Worm (Caenorhabditis elegans) whole organism, young adult: ENCODE results near the gene R13A5.15.

Source experiments
- F49E8.2 ChIP-seq: sonication (generic microtip); optimal IDR thresholded peaks from 3 replicates; lab custom pipeline; 2017; ENCODE audit warnings: missing genetic modification characterization, mild to moderate bottlenecking, missing compliant biosample characterization, antibody characterized with exemption, moderate library complexity; ENCODE audit not compliant: insufficient read depth
- ama-1 ChIP-seq, 3 experiments: fragments of 150-350 bp in 1 of 3; sonication (generic microtip) in 2 of 3; optimal IDR thresholded peaks; 2 replicates each; lab custom pipeline; 2014 to 2018; ENCODE audit warnings: missing biosample characterization in 2 of 3, missing genetic modification characterization in 2 of 3, missing genetic modification reagents in 2 of 3
- aptf-2 ChIP-seq: fragments of 200-800 bp; sonication (Bioruptor generic); conservative IDR thresholded peaks from 2 replicates; pipeline ENCODE4 v1.3.6; 2022; ENCODE audit warnings: missing genetic modification reagents, missing genetic modification characterization, missing compliant biosample characterization
- ceh-27 ChIP-seq: fragments of 200-800 bp; sonication (Bioruptor generic); optimal IDR thresholded peaks from 2 replicates; lab custom pipeline; 2018; ENCODE audit warnings: mild to moderate bottlenecking, missing genetic modification characterization, moderate library complexity, missing compliant biosample characterization
- chd-7 ChIP-seq: sonication (generic microtip); optimal IDR thresholded peaks from 2 replicates; lab custom pipeline; 2016; ENCODE audit warnings: mild to moderate bottlenecking, missing genetic modification characterization, moderate library complexity, missing compliant biosample characterization
- dpff-1 ChIP-seq: sonication (generic microtip); optimal IDR thresholded peaks from 2 replicates; lab custom pipeline; 2017; ENCODE audit warnings: mild to moderate bottlenecking, missing genetic modification characterization, missing compliant biosample characterization
- efl-1 ChIP-seq: fragments of 150-350 bp; optimal IDR thresholded peaks from 2 replicates; lab custom pipeline; 2014; ENCODE audit warnings: missing biosample characterization, missing genetic modification reagents, missing genetic modification characterization
- him-1 ChIP-seq: sonication (generic microtip); optimal IDR thresholded peaks from 2 replicates; lab custom pipeline; 2016; ENCODE audit warnings: missing genotype, missing genetic modification reagents, missing genetic modification characterization, missing compliant biosample characterization
- hrde-1 ChIP-seq: sonication (generic microtip); optimal IDR thresholded peaks from 2 replicates; lab custom pipeline; 2016; ENCODE audit warnings: missing genetic modification characterization, mild to moderate bottlenecking, missing compliant biosample characterization, moderate library complexity, missing genotype, missing genetic modification reagents, borderline replicate concordance
- lsy-27 ChIP-seq: sonication (generic microtip); optimal IDR thresholded peaks from 2 replicates; lab custom pipeline; 2017; ENCODE audit warnings: missing genetic modification characterization, mild to moderate bottlenecking, missing compliant biosample characterization, antibody characterized with exemption, missing genotype, borderline replicate concordance; ENCODE audit not compliant: insufficient read depth
- snpc-1.1 ChIP-seq: sonication (generic microtip); optimal IDR thresholded peaks from 2 replicates; lab custom pipeline; 2017; ENCODE audit warnings: missing genetic modification characterization, mild to moderate bottlenecking, missing compliant biosample characterization, antibody characterized with exemption, moderate library complexity, missing genotype, missing genetic modification reagents; ENCODE audit not compliant: insufficient read depth
- snpc-3.4 ChIP-seq: sonication (generic microtip); optimal IDR thresholded peaks from 2 replicates; lab custom pipeline; 2017; ENCODE audit warnings: missing genetic modification characterization, mild to moderate bottlenecking, missing compliant biosample characterization, antibody characterized with exemption, moderate library complexity, missing genotype, missing genetic modification reagents
- snpc-4 ChIP-seq, 5 experiments: fragments of 150-350 bp in 1 of 5; sonication (generic microtip) in 4 of 5; optimal IDR thresholded peaks; 2 replicates each; lab custom pipeline; 2014 to 2018; ENCODE audit warnings: missing genetic modification characterization in 5 of 5, missing biosample characterization in 3 of 5, antibody characterized with exemption in 2 of 5, mild to moderate bottlenecking in 2 of 5, missing compliant biosample characterization in 2 of 5, missing genotype in 2 of 5, moderate library complexity in 2 of 5, missing genetic modification reagents in 1 of 5

- TF ChIP-seq ama-1 (optimal IDR thresholded peaks at IDR 0.05; lab: Kevin White, UChicago) (no peak), ama-1 (GFP tag; optimal IDR thresholded peaks at IDR 0.05; lab: Kevin White, UChicago) (no peak), snpc-3.4 (no peak), snpc-1.1 (no peak), chd-7 (no peak), efl-1 (GFP tag; lab: Kevin White, UChicago) (no peak), lsy-27 (tag; lab: Kevin White, UChicago) (no peak), ceh-27 (GFP tag; lab: Kevin White, UChicago) (no peak), F49E8.2 (tag; lab: Kevin White, UChicago) (no peak), hrde-1 (no peak), him-1 (no peak), dpff-1 (tag; lab: Kevin White, UChicago) (no peak), snpc-4 (GFP tag; optimal IDR thresholded peaks at IDR 0.05; lab: Kevin White, UChicago) (no peak), snpc-4 (tag; optimal IDR thresholded peaks at IDR 0.05; lab: Kevin White, UChicago) (no peak), aptf-2 (no peak)
Observed at ce11 chrIII:7558658-7559057, 29.5 kb downstream of the R13A5.15 start.
